Worm (Caenorhabditis elegans) whole organism, L4 larva: ENCODE results near the gene C07A9.10.

ENCODE experiments used
- ZK546.5 ChIP-seq, 2 experiments: sonication (generic microtip); optimal IDR thresholded peaks; 2 replicates each; lab custom pipeline; 2017; ENCODE audit warnings: missing biosample characterization in 2 of 2, missing genetic modification characterization in 2 of 2
- ceh-82 ChIP-seq: sonication (generic microtip); optimal IDR thresholded peaks from 2 replicates; lab custom pipeline; 2017; ENCODE audit warnings: missing biosample characterization, missing genetic modification characterization
- cey-2 ChIP-seq: sonication (generic microtip); optimal IDR thresholded peaks from 3 replicates; lab custom pipeline; 2017; ENCODE audit warnings: missing genetic modification characterization, mild to moderate bottlenecking, missing compliant biosample characterization, antibody characterized with exemption, borderline replicate concordance; ENCODE audit not compliant: insufficient read depth
- nhr-25 ChIP-seq: sonication (generic microtip); optimal IDR thresholded peaks from 2 replicates; lab custom pipeline; 2017; ENCODE audit warnings: missing genetic modification characterization, mild to moderate bottlenecking, missing compliant biosample characterization, antibody characterized with exemption, moderate library complexity, borderline replicate concordance; ENCODE audit not compliant: insufficient read depth

ce11 chrIII:9731313-9731912 is 45.6 kb upstream of the C07A9.10 start:
- TF ChIP-seq cey-2 (no peak), ZK546.5 (tag; optimal IDR thresholded peaks at IDR 0.05; lab: Kevin White, UChicago) (no peak), ceh-82 (tag; lab: Kevin White, UChicago) (no peak), nhr-25 (tag; lab: Kevin White, UChicago) (no peak)
